Fruit fly (Drosophila melanogaster) whole organism, embryonic: ENCODE measurements around the gene CG14958.
A peak's percentile ranks its signal among the peaks of the same experiment; 100 is the strongest.

Source experiments
- Awh ChIP-seq: fragments of 200-800 bp; sonication (Bioruptor generic); IDR thresholded peaks from 2 replicates; pipeline ENCODE4, ENCODE4 v1.3.6; 2022; ENCODE audit warnings: missing biosample characterization, missing genetic modification characterization
- CG10267 ChIP-seq: fragments of 200-800 bp; sonication (Bioruptor generic); optimal IDR thresholded peaks from 2 replicates; lab custom pipeline; 2018; ENCODE audit warnings: missing biosample characterization, mild to moderate bottlenecking, missing genetic modification characterization, moderate library complexity
- CG10565 ChIP-seq: fragments of 200-800 bp; sonication (Bioruptor generic); optimal IDR thresholded peaks from 3 replicates; lab custom pipeline; 2016; ENCODE audit warnings: missing biosample characterization, mild to moderate bottlenecking, missing genetic modification characterization
- CG11093 ChIP-seq: fragments of 200-800 bp; sonication (Bioruptor generic); IDR thresholded peaks from 3 replicates; pipeline ENCODE4 v1.3.6; 2022; ENCODE audit warnings: missing biosample characterization, missing genetic modification characterization
- CG1233 ChIP-seq: fragments of 200-800 bp; sonication (Bioruptor generic); optimal IDR thresholded peaks from 4 replicates; lab custom pipeline; 2018; ENCODE audit warnings: missing biosample characterization, mild to moderate bottlenecking, missing genetic modification characterization
- CG12769 ChIP-seq: fragments of 200-800 bp; sonication (Bioruptor generic); optimal IDR thresholded peaks from 2 replicates; lab custom pipeline; 2019; ENCODE audit warnings: missing biosample characterization, mild to moderate bottlenecking, missing genetic modification characterization, moderate library complexity
- CG13123 ChIP-seq: fragments of 200-800 bp; sonication (Bioruptor generic); optimal IDR thresholded peaks from 2 replicates; lab custom pipeline; 2016; ENCODE audit warnings: missing biosample characterization, missing genetic modification characterization
- CG13287 ChIP-seq: fragments of 200-800 bp; sonication (Bioruptor generic); IDR thresholded peaks from 2 replicates; pipeline ENCODE4 v1.3.6; 2022; ENCODE audit warnings: missing biosample characterization, missing genetic modification characterization; ENCODE audit not compliant: partially characterized antibody
- CG13296 ChIP-seq: fragments of 200-800 bp; sonication (Bioruptor generic); optimal IDR thresholded peaks from 3 replicates; lab custom pipeline; 2018; ENCODE audit warnings: missing biosample characterization, mild to moderate bottlenecking, missing genetic modification characterization
- CG14860 ChIP-seq: fragments of 200-800 bp; sonication (Bioruptor generic); IDR thresholded peaks from 3 replicates; pipeline ENCODE4 v1.3.6; 2022; ENCODE audit warnings: missing biosample characterization, missing genetic modification characterization; ENCODE audit not compliant: partially characterized antibody
- CG18011 ChIP-seq: fragments of 200-800 bp; sonication (Bioruptor generic); optimal IDR thresholded peaks from 2 replicates; lab custom pipeline; 2017; ENCODE audit warnings: missing biosample characterization, missing genetic modification characterization, mild to moderate bottlenecking, moderate library complexity, missing genotype
- CG18764 ChIP-seq: fragments of 200-800 bp; sonication (Bioruptor generic); optimal IDR thresholded peaks from 3 replicates; lab custom pipeline; 2016; ENCODE audit warnings: missing biosample characterization, missing genetic modification characterization
- CG2678 ChIP-seq: fragments of 200-800 bp; sonication (Bioruptor generic); optimal IDR thresholded peaks from 3 replicates; lab custom pipeline; 2019; ENCODE audit warnings: missing biosample characterization, mild to moderate bottlenecking, missing genetic modification characterization, moderate library complexity
- CG4820 ChIP-seq: fragments of 200-800 bp; sonication (Bioruptor generic); optimal IDR thresholded peaks from 3 replicates; lab custom pipeline; 2016; ENCODE audit warnings: missing biosample characterization, missing genetic modification characterization
- CG6854 ChIP-seq: fragments of 200-800 bp; sonication (Bioruptor generic); optimal IDR thresholded peaks from 3 replicates; lab custom pipeline; 2017; ENCODE audit warnings: missing biosample characterization, mild to moderate bottlenecking, missing genetic modification characterization
- CG7357 ChIP-seq: fragments of 200-800 bp; sonication (Bioruptor generic); IDR thresholded peaks from 3 replicates; pipeline ENCODE4 v1.3.6; 2022; ENCODE audit warnings: missing biosample characterization, missing genetic modification characterization
- CG8281 ChIP-seq: fragments of 200-800 bp; sonication (Bioruptor generic); optimal IDR thresholded peaks from 2 replicates; lab custom pipeline; 2018; ENCODE audit warnings: missing biosample characterization, mild to moderate bottlenecking, missing genetic modification characterization, moderate library complexity
- CG8388 ChIP-seq: fragments of 200-800 bp; sonication (Bioruptor generic); optimal IDR thresholded peaks from 2 replicates; lab custom pipeline; 2019; ENCODE audit warnings: missing biosample characterization, mild to moderate bottlenecking, missing genetic modification characterization, moderate library complexity
- CG9437 ChIP-seq: fragments of 200-800 bp; sonication (Bioruptor generic); optimal IDR thresholded peaks from 2 replicates; lab custom pipeline; 2018; ENCODE audit warnings: missing biosample characterization, mild to moderate bottlenecking, missing genetic modification characterization
- CG9609 ChIP-seq: fragments of 200-800 bp; sonication (Bioruptor generic); optimal IDR thresholded peaks from 3 replicates; lab custom pipeline; 2016; ENCODE audit warnings: missing biosample characterization, missing genetic modification characterization
- CoRest ChIP-seq: fragments of 200-800 bp; sonication (Bioruptor generic); optimal IDR thresholded peaks from 3 replicates; lab custom pipeline; 2018; ENCODE audit warnings: missing biosample characterization, mild to moderate bottlenecking, missing genetic modification characterization, moderate library complexity
- Dbx ChIP-seq: fragments of 200-800 bp; sonication (Bioruptor generic); IDR thresholded peaks from 3 replicates; pipeline ENCODE4 v1.3.6; 2022; ENCODE audit warnings: missing biosample characterization, missing genetic modification characterization
- GATAe ChIP-seq: fragments of 200-800 bp; sonication (Bioruptor generic); conservative IDR thresholded peaks from 2 replicates; pipeline ENCODE4 v1.3.6; 2022; ENCODE audit warnings: missing biosample characterization, missing genetic modification characterization
- HLH4C ChIP-seq: fragments of 200-800 bp; sonication (Bioruptor generic); IDR thresholded peaks from 3 replicates; pipeline ENCODE4 v1.3.6; 2022; ENCODE audit warnings: missing biosample characterization, missing genetic modification characterization; ENCODE audit not compliant: partially characterized antibody
- HLHmδ ChIP-seq: fragments of 200-800 bp; sonication (Bioruptor generic); optimal IDR thresholded peaks from 2 replicates; lab custom pipeline; 2018; ENCODE audit warnings: missing biosample characterization, mild to moderate bottlenecking, missing genetic modification characterization, moderate library complexity
- Hand ChIP-seq: fragments of 200-800 bp; sonication (Bioruptor generic); optimal IDR thresholded peaks from 2 replicates; lab custom pipeline; 2017; ENCODE audit warnings: mild to moderate bottlenecking, missing biosample characterization, missing genetic modification reagents, missing genetic modification characterization
- Hmx ChIP-seq: fragments of 200-800 bp; sonication (Bioruptor generic); optimal IDR thresholded peaks from 2 replicates; lab custom pipeline; 2016; ENCODE audit warnings: missing biosample characterization, missing genetic modification characterization
- Myb ChIP-seq: fragments of 200-800 bp; sonication (Bioruptor generic); optimal IDR thresholded peaks from 2 replicates; lab custom pipeline; 2016; ENCODE audit warnings: missing biosample characterization, missing genetic modification characterization
- NC2α ChIP-seq: fragments of 200-800 bp; sonication (Bioruptor generic); optimal IDR thresholded peaks from 2 replicates; lab custom pipeline; 2016; ENCODE audit warnings: missing biosample characterization, missing genetic modification characterization
- Nf-YA ChIP-seq: fragments of 200-800 bp; sonication (Bioruptor generic); IDR thresholded peaks from 2 replicates; pipeline ENCODE4 v1.3.6; 2022; ENCODE audit warnings: missing biosample characterization, missing genetic modification characterization
- Ravus ChIP-seq: fragments of 200-800 bp; sonication (Bioruptor generic); IDR thresholded peaks from 2 replicates; pipeline ENCODE4 v1.3.6; 2022; ENCODE audit warnings: missing biosample characterization, missing genetic modification characterization
- Six4 ChIP-seq: fragments of 200-800 bp; sonication (Bioruptor generic); optimal IDR thresholded peaks from 2 replicates; lab custom pipeline; 2016; ENCODE audit warnings: missing biosample characterization, missing genetic modification characterization
- Stat92E ChIP-seq, 3 experiments: fragments of >200 bp in 2 of 3; fragments of 200-800 bp in 1 of 3; sonication (Bioruptor generic) in 1 of 3; optimal IDR thresholded peaks; 2 replicates each; lab custom pipeline; 2017 to 2019; ENCODE audit warnings: missing biosample characterization in 3 of 3, missing genetic modification characterization in 3 of 3, mild to moderate bottlenecking in 1 of 3, moderate library complexity in 1 of 3
- btn ChIP-seq: fragments of 200-800 bp; sonication (Bioruptor generic); optimal IDR thresholded peaks from 2 replicates; lab custom pipeline; 2016; ENCODE audit warnings: missing biosample characterization, missing genetic modification characterization
- chinmo ChIP-seq: fragments of 200-800 bp; sonication (Bioruptor generic); IDR thresholded peaks from 4 replicates; pipeline ENCODE4 v1.3.6; 2022; ENCODE audit warnings: missing biosample characterization, missing genetic modification characterization; ENCODE audit not compliant: partially characterized antibody
- en ChIP-seq: fragments of 200-800 bp; sonication (Bioruptor generic); optimal IDR thresholded peaks from 2 replicates; lab custom pipeline; 2016; ENCODE audit warnings: missing biosample characterization, missing genetic modification characterization
- gfzf ChIP-seq: fragments of 200-800 bp; sonication (Bioruptor generic); optimal IDR thresholded peaks from 2 replicates; lab custom pipeline; 2016; ENCODE audit warnings: missing biosample characterization, mild to moderate bottlenecking, missing genetic modification characterization, moderate library complexity
- jigr1 ChIP-seq: fragments of 200-800 bp; sonication (Bioruptor generic); IDR thresholded peaks from 3 replicates; pipeline ENCODE4 v1.3.6; 2022; ENCODE audit warnings: missing biosample characterization, missing genetic modification characterization
- lbe ChIP-seq: fragments of 200-800 bp; sonication (Bioruptor generic); optimal IDR thresholded peaks from 2 replicates; lab custom pipeline; 2016; ENCODE audit warnings: missing biosample characterization, mild to moderate bottlenecking, missing genetic modification characterization
- mld ChIP-seq: fragments of 200-800 bp; sonication (Bioruptor generic); IDR thresholded peaks from 3 replicates; pipeline ENCODE4 v1.3.6; 2022; ENCODE audit warnings: missing biosample characterization, missing genetic modification characterization; ENCODE audit not compliant: partially characterized antibody
- nmo ChIP-seq: fragments of 200-800 bp; sonication (Bioruptor generic); optimal IDR thresholded peaks from 2 replicates; lab custom pipeline; 2018; ENCODE audit warnings: missing biosample characterization, mild to moderate bottlenecking, missing genetic modification characterization, moderate library complexity
- pum ChIP-seq: fragments of 200-800 bp; sonication (Bioruptor generic); optimal IDR thresholded peaks from 2 replicates; lab custom pipeline; 2016; ENCODE audit warnings: missing biosample characterization, missing genetic modification characterization
- rib ChIP-seq: fragments of 200-800 bp; sonication (Bioruptor generic); IDR thresholded peaks from 2 replicates; pipeline ENCODE4 v1.3.6; 2022; ENCODE audit warnings: missing biosample characterization, missing genetic modification characterization
- sug ChIP-seq: fragments of 200-800 bp; optimal IDR thresholded peaks from 2 replicates; lab custom pipeline; 2019; ENCODE audit warnings: missing biosample characterization, mild to moderate bottlenecking, missing genetic modification characterization, moderate library complexity
- tin ChIP-seq: fragments of 200-800 bp; sonication (Bioruptor generic); optimal IDR thresholded peaks from 3 replicates; lab custom pipeline; 2016; ENCODE audit warnings: missing biosample characterization, missing genetic modification characterization
- tll ChIP-seq, 2 experiments: fragments of 200-800 bp in 1 of 2; fragments of >200 bp in 1 of 2; sonication (Bioruptor generic) in 1 of 2; optimal IDR thresholded peaks; 2 replicates each; lab custom pipeline; 2017 to 2019; ENCODE audit warnings: missing biosample characterization in 2 of 2, missing genetic modification characterization in 2 of 2, mild to moderate bottlenecking in 1 of 2, moderate library complexity in 1 of 2
- yki ChIP-seq: fragments of >200 bp; optimal IDR thresholded peaks from 3 replicates; lab custom pipeline; 2018
- zfh1 ChIP-seq: fragments of 200-800 bp; sonication (Bioruptor generic); IDR thresholded peaks from 3 replicates; pipeline ENCODE4 v1.3.6; 2022; ENCODE audit warnings: missing biosample characterization, missing genetic modification characterization

Gene CG14958

DNA sequence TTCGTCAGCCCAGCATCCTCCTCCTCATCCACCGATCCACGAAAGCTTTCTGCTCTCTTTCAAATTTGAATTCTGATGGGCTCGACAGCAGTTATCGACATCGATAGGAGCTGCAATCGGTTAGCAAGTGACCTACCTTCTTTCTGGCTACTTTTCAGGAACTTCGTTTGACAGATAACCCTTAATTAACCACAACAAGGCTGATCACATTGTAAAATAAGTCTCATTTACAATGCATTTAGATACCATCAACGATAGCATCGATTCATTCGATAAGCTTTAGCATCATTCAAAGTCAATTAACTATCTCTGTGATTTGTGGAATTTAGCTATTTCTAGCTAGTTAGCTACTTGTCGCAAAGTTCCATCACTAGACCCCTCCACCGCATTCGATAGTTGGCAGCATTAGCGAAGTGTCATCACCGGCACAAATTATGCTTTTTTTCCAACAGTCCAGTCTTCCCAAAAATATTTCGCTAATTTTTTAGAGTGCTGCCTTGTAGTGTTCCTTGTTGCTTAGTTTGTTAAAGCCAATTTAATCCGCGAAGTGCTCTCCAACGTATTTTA, 11.2 kb upstream of the CG14958 start, which contains the start of the genes MnM and Girdin (continued):
- TF ChIP-seq CG12769 (peak; percentile 80), rib (no peak), Nf-YA (GFP tag; lab: Robert Waterston, UW) (no peak), HLH4C (peak; percentile 88), CG8281 (tag; lab: Kevin White, UChicago) (no peak), CG7357 (no peak), NC2α (GFP tag; lab: Kevin White, UChicago) (no peak), Myb (GFP tag; lab: Kevin White, UChicago) (peak; percentile 89), Hand (GFP tag; lab: Kevin White, UChicago) (no peak), CG13296 (GFP tag; lab: Kevin White, UChicago) (no peak), Hmx (GFP tag; lab: Kevin White, UChicago) (no peak), CG9437 (GFP tag; lab: Kevin White, UChicago) (no peak), zfh1 (GFP tag; lab: Robert Waterston, UW) (peak; percentile 16; the same call in 1 of the 3 replicates), CoRest (peak; percentile 81), gfzf (peak; percentile 34), CG8388 (GFP tag; lab: Kevin White, UChicago) (no peak), pum (GFP tag; lab: Kevin White, UChicago) (peak; percentile 79)
- TF ChIP-seq, all 482 proteins: peak for 247

DNA sequence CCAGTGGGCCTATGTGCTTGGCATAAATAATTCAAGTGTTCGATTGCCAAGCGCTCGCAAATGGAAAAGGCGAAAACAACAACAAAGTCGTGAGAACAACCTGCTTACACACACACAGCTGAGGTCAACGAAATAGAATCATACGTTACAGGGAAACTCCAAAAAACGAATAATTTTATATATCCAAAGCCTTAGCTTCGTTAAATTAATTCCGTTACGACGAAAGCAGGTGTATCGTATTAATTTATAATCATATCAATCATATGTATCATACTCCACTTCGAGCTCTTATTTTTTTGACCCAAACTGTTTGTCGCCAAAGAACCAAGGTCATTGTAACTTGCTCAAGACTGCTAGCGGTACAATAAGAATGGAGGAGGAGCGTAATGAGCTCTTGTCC, 10.3 kb upstream of the CG14958 start:
- TF ChIP-seq CG9609 (GFP tag; lab: Kevin White, UChicago) (peak; percentile 69), mld (no peak), CG2678 (tag; lab: Kevin White, UChicago) (peak; percentile 93), yki (lab: Kevin White, UChicago) (no peak), jigr1 (GFP tag; lab: Robert Waterston, UW) (peak; percentile 23; the same call in 1 of the 3 replicates), CG6854 (peak; percentile 82), tin (GFP tag; lab: Kevin White, UChicago) (peak; percentile 86), lbe (GFP tag; lab: Kevin White, UChicago) (peak; percentile 88), CG11093 (GFP tag; lab: Robert Waterston, UW) (peak; percentile 86), chinmo (GFP tag; lab: Robert Waterston, UW) (no peak), GATAe (GFP tag; lab: Robert Waterston, UW) (peak; percentile 75; the same call in 1 of the 2 replicates), nmo (GFP tag; lab: Kevin White, UChicago) (peak; percentile 80), CG14860 (no peak), tll (GFP tag; optimal IDR thresholded peaks at IDR 0.05; lab: Kevin White, UChicago) (no peak), CG13123 (GFP tag; lab: Kevin White, UChicago) (no peak), sug (tag; lab: Kevin White, UChicago) (no peak), CG10565 (GFP tag; lab: Kevin White, UChicago) (peak; percentile 70), CG1233 (GFP tag; lab: Kevin White, UChicago) (peak; percentile 89), CG13287 (GFP tag; lab: Robert Waterston, UW) (no peak), CG18011 (GFP tag; lab: Kevin White, UChicago) (peak; percentile 69), Stat92E (GFP tag; optimal IDR thresholded peaks at IDR 0.05; lab: Kevin White, UChicago) (peak in 1 of 3 experiments; percentile 64), CG12769 (peak; percentile 90), CG4820 (GFP tag; lab: Kevin White, UChicago) (peak; percentile 87), Awh (GFP tag; lab: Robert Waterston, UW) (peak; percentile 86), en (GFP tag; lab: Kevin White, UChicago) (peak; percentile 79), Dbx (GFP tag; lab: Robert Waterston, UW) (peak; percentile 84), Six4 (GFP tag; lab: Kevin White, UChicago) (peak; percentile 82), HLHmδ (GFP tag; lab: Kevin White, UChicago) (no peak), btn (peak; percentile 66), CG18764 (GFP tag; lab: Kevin White, UChicago) (peak; percentile 76), CG10267 (peak; percentile 83), Ravus (GFP tag; lab: Robert Waterston, UW) (peak; percentile 53)
